Worm (Caenorhabditis elegans) whole organism, L4 larva: ENCODE results near the gene imb-2.

Source experiments
- F26F4.8 ChIP-seq: fragments of 200-800 bp; sonication (Bioruptor generic); conservative IDR thresholded peaks from 2 replicates; pipeline ENCODE4 v1.3.6; 2022; ENCODE audit warnings: missing genetic modification characterization, missing compliant biosample characterization
- F49E8.2 ChIP-seq: sonication (generic microtip); optimal IDR thresholded peaks from 2 replicates; lab custom pipeline; 2016; ENCODE audit warnings: missing compliant biosample characterization, mild to moderate bottlenecking, missing genetic modification characterization, borderline replicate concordance
- T20F7.1 ChIP-seq: fragments of 200-800 bp; sonication (Bioruptor generic); optimal IDR thresholded peaks from 2 replicates; lab custom pipeline; 2018; ENCODE audit warnings: mild to moderate bottlenecking, missing genetic modification characterization, missing compliant biosample characterization
- T26A8.4 ChIP-seq: fragments of 200-800 bp; sonication (Bioruptor generic); IDR thresholded peaks from 2 replicates; pipeline ENCODE4 v1.3.6; 2022; ENCODE audit warnings: missing genetic modification characterization, missing compliant biosample characterization
- Y5F2A.4 ChIP-seq: fragments of 200-800 bp; sonication (Bioruptor generic); optimal IDR thresholded peaks from 2 replicates; lab custom pipeline; 2018; ENCODE audit warnings: mild to moderate bottlenecking, missing genetic modification characterization, missing compliant biosample characterization
- ZK337.2 ChIP-seq: fragments of 200-800 bp; sonication (Bioruptor generic); IDR thresholded peaks from 2 replicates; pipeline ENCODE4 v1.3.6; 2022; ENCODE audit warnings: missing genetic modification reagents, missing genetic modification characterization, missing compliant biosample characterization
- aha-1 ChIP-seq: fragments of 150-350 bp; peaks from one replicate; lab custom pipeline; 2014; ENCODE audit warnings: missing biosample characterization, missing genetic modification characterization
- ama-1 ChIP-seq: fragments of 150-350 bp; optimal IDR thresholded peaks from 2 replicates; lab custom pipeline; 2014; ENCODE audit warnings: inconsistent platforms, mixed read lengths
- arid-1 ChIP-seq: fragments of 200-800 bp; sonication (Bioruptor generic); conservative IDR thresholded peaks from 2 replicates; pipeline ENCODE4 v1.3.6; 2022; ENCODE audit warnings: missing genetic modification reagents, missing genetic modification characterization, missing compliant biosample characterization
- ceh-44 ChIP-seq: fragments of 200-800 bp; sonication (Bioruptor generic); IDR thresholded peaks from 2 replicates; pipeline ENCODE4 v1.3.6; 2022; ENCODE audit warnings: missing genetic modification reagents, missing genetic modification characterization, missing compliant biosample characterization
- ceh-62 ChIP-seq: sonication (generic microtip); optimal IDR thresholded peaks from 2 replicates; lab custom pipeline; 2017; ENCODE audit warnings: missing biosample characterization, missing genetic modification characterization
- cey-2 ChIP-seq: sonication (generic microtip); optimal IDR thresholded peaks from 3 replicates; lab custom pipeline; 2017; ENCODE audit warnings: missing genetic modification characterization, mild to moderate bottlenecking, missing compliant biosample characterization, antibody characterized with exemption, borderline replicate concordance; ENCODE audit not compliant: insufficient read depth
- daf-16 ChIP-seq, 3 experiments: sonication (generic microtip); optimal IDR thresholded peaks; 2 replicates each; lab custom pipeline; 2016 to 2017; ENCODE audit warnings: missing genetic modification characterization in 3 of 3, missing genetic modification reagents in 3 of 3, mild to moderate bottlenecking in 2 of 3, missing compliant biosample characterization in 2 of 3, missing biosample characterization in 1 of 3, moderate library complexity in 1 of 3
- daf-8 ChIP-seq: fragments of 200-800 bp; sonication (Bioruptor generic); IDR thresholded peaks from 2 replicates; pipeline ENCODE4 v1.3.6; 2022; ENCODE audit warnings: missing genetic modification characterization, missing compliant biosample characterization
- dmd-9 ChIP-seq: fragments of 200-800 bp; sonication (Bioruptor generic); IDR thresholded peaks from 2 replicates; pipeline ENCODE4 v1.3.6; 2022; ENCODE audit warnings: missing genetic modification reagents, missing genetic modification characterization, missing compliant biosample characterization
- dve-1 ChIP-seq: sonication (generic microtip); optimal IDR thresholded peaks from 2 replicates; lab custom pipeline; 2017; ENCODE audit warnings: antibody characterized with exemption, mild to moderate bottlenecking, missing genetic modification characterization, missing compliant biosample characterization; ENCODE audit not compliant: insufficient read depth
- egl-27 ChIP-seq: sonication (generic microtip); optimal IDR thresholded peaks from 3 replicates; lab custom pipeline; 2017; ENCODE audit warnings: missing biosample characterization, missing genetic modification reagents, missing genetic modification characterization
- egl-43 ChIP-seq: fragments of 200-800 bp; sonication (Bioruptor generic); IDR thresholded peaks from 2 replicates; pipeline ENCODE4 v1.3.6; 2022; ENCODE audit warnings: missing genetic modification reagents, missing genetic modification characterization, missing compliant biosample characterization
- fkh-10 ChIP-seq: fragments of 150-350 bp; optimal IDR thresholded peaks from 2 replicates; lab custom pipeline; 2014; ENCODE audit warnings: missing biosample characterization, missing genetic modification reagents, missing genetic modification characterization
- fos-1 ChIP-seq: fragments of 150-350 bp; optimal IDR thresholded peaks from 2 replicates; lab custom pipeline; 2014; ENCODE audit warnings: missing biosample characterization, missing genetic modification characterization
- hlh-11 ChIP-seq: fragments of 200-800 bp; sonication (Bioruptor generic); optimal IDR thresholded peaks from 2 replicates; lab custom pipeline; 2018; ENCODE audit warnings: mild to moderate bottlenecking, missing genetic modification characterization, missing compliant biosample characterization
- hlh-30 ChIP-seq: sonication (generic microtip); optimal IDR thresholded peaks from 2 replicates; lab custom pipeline; 2017; ENCODE audit warnings: antibody characterized with exemption, mild to moderate bottlenecking, missing genetic modification characterization, missing compliant biosample characterization; ENCODE audit not compliant: insufficient read depth
- lin-1 ChIP-seq: fragments of 200-800 bp; sonication (Bioruptor generic); IDR thresholded peaks from 2 replicates; pipeline ENCODE4 v1.3.6; 2022; ENCODE audit warnings: missing genetic modification reagents, missing genetic modification characterization, missing compliant biosample characterization
- lin-15B ChIP-seq: fragments of 150-350 bp; sonication (generic microtip); optimal IDR thresholded peaks from 3 replicates; lab custom pipeline; 2014; ENCODE audit warnings: missing biosample characterization, missing genetic modification characterization
- lin-29 ChIP-seq: fragments of 200-800 bp; sonication (Bioruptor generic); IDR thresholded peaks from 2 replicates; pipeline ENCODE4 v1.3.6; 2022; ENCODE audit warnings: missing genetic modification reagents, missing genetic modification characterization, missing compliant biosample characterization
- lin-39 ChIP-seq: fragments of 150-350 bp; optimal IDR thresholded peaks from 2 replicates; lab custom pipeline; 2014; ENCODE audit warnings: missing biosample characterization, missing genetic modification reagents, missing genetic modification characterization
- madf-5 ChIP-seq, 2 experiments: fragments of 200-800 bp; sonication (Bioruptor generic); IDR thresholded peaks; 2 replicates each; pipeline ENCODE4 v1.3.6; 2022; ENCODE audit warnings: missing compliant biosample characterization in 2 of 2, missing genetic modification characterization in 2 of 2
- madf-9 ChIP-seq: fragments of 200-800 bp; sonication (Bioruptor generic); conservative IDR thresholded peaks from 2 replicates; pipeline ENCODE4 v1.3.6; 2022; ENCODE audit warnings: missing genetic modification reagents, missing genetic modification characterization, missing compliant biosample characterization
- mdt-29 ChIP-seq: fragments of 200-800 bp; sonication (Bioruptor generic); IDR thresholded peaks from 2 replicates; pipeline ENCODE4 v1.3.6; 2022; ENCODE audit warnings: missing genetic modification reagents, missing genetic modification characterization, missing compliant biosample characterization
- mxl-2 ChIP-seq: fragments of 200-800 bp; sonication (Bioruptor generic); conservative IDR thresholded peaks from 2 replicates; pipeline ENCODE4 v1.3.6; 2022; ENCODE audit warnings: missing genetic modification reagents, missing genetic modification characterization, missing compliant biosample characterization
- nhr-237 ChIP-seq: sonication (generic microtip); optimal IDR thresholded peaks from 2 replicates; lab custom pipeline; 2017; ENCODE audit warnings: missing biosample characterization, missing genetic modification characterization
- nhr-25 ChIP-seq: sonication (generic microtip); optimal IDR thresholded peaks from 2 replicates; lab custom pipeline; 2017; ENCODE audit warnings: missing genetic modification characterization, mild to moderate bottlenecking, missing compliant biosample characterization, antibody characterized with exemption, moderate library complexity, borderline replicate concordance; ENCODE audit not compliant: insufficient read depth
- nhr-28 ChIP-seq: fragments of 150-350 bp; optimal IDR thresholded peaks from 2 replicates; lab custom pipeline; 2014; ENCODE audit warnings: missing biosample characterization, missing genetic modification characterization
- nhr-48 ChIP-seq: sonication (generic microtip); optimal IDR thresholded peaks from 2 replicates; lab custom pipeline; 2016; ENCODE audit warnings: mild to moderate bottlenecking, missing genetic modification characterization, missing compliant biosample characterization
- nhr-76 ChIP-seq: fragments of 150-350 bp; optimal IDR thresholded peaks from 2 replicates; lab custom pipeline; 2014; ENCODE audit warnings: missing biosample characterization, missing genetic modification characterization
- rbr-2 ChIP-seq: sonication (generic microtip); optimal IDR thresholded peaks from 2 replicates; lab custom pipeline; 2016; ENCODE audit warnings: missing genotype, missing genetic modification characterization, missing compliant biosample characterization
- set-16 ChIP-seq: fragments of 200-800 bp; sonication (Bioruptor generic); IDR thresholded peaks from 2 replicates; pipeline ENCODE4 v1.3.6; 2022; ENCODE audit warnings: missing genetic modification reagents, missing genetic modification characterization, missing compliant biosample characterization
- snpc-4 ChIP-seq: fragments of 150-350 bp; optimal IDR thresholded peaks from 2 replicates; lab custom pipeline; 2014; ENCODE audit warnings: missing biosample characterization, missing genetic modification characterization
- spr-1 ChIP-seq: sonication (generic microtip); optimal IDR thresholded peaks from 2 replicates; lab custom pipeline; 2016; ENCODE audit warnings: mild to moderate bottlenecking, missing genetic modification characterization, missing compliant biosample characterization
- unc-39 ChIP-seq: sonication (generic microtip); optimal IDR thresholded peaks from 2 replicates; lab custom pipeline; 2017; ENCODE audit warnings: missing biosample characterization, missing genetic modification characterization
- zag-1 ChIP-seq: fragments of 150-350 bp; optimal IDR thresholded peaks from 2 replicates; lab custom pipeline; 2014; ENCODE audit warnings: missing biosample characterization, missing genetic modification characterization
- zfp-2 ChIP-seq: sonication (generic microtip); optimal IDR thresholded peaks from 2 replicates; lab custom pipeline; 2016; ENCODE audit warnings: mild to moderate bottlenecking, missing genetic modification characterization, missing compliant biosample characterization
- zfp-3 ChIP-seq: fragments of 200-800 bp; sonication (Bioruptor generic); conservative IDR thresholded peaks from 2 replicates; pipeline ENCODE4 v1.3.6; 2022; ENCODE audit warnings: missing genetic modification reagents, missing genetic modification characterization, missing compliant biosample characterization
- ztf-11 ChIP-seq: fragments of 150-350 bp; optimal IDR thresholded peaks from 2 replicates; lab custom pipeline; 2014; ENCODE audit warnings: missing biosample characterization, missing genetic modification characterization
- ztf-7 ChIP-seq: fragments of 150-350 bp; optimal IDR thresholded peaks from 2 replicates; lab custom pipeline; 2014; ENCODE audit warnings: missing biosample characterization, missing genetic modification characterization

The imb-2 gene

DNA sequence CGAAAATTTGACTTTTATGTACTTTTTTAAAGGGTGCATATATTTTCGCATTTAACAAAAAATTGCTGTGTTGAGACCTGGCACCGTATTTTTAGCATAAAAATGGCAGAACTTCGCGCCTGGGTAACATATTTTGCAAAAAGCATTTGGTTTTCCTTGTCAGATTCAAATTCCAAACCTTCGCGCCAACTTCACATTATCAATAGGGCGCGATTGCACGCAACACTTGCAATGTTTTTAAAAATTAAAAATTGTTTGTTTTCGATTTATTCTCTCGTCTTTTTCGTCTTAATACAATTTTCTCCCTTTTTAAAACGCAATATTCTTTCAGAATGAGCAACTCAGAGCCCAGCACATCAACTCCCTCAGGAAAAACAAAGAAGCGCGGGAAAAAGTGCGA, 18.1 kb downstream of the imb-2 start, which contains the start of gene mes-2 (continued):
- TF ChIP-seq arid-1: 0 out of 2 replicates have a peak, but pooled peaks have one; percentile 19
- no peak for TF ChIP-seq lin-15B (tag; lab: Kevin White, UChicago)

DNA sequence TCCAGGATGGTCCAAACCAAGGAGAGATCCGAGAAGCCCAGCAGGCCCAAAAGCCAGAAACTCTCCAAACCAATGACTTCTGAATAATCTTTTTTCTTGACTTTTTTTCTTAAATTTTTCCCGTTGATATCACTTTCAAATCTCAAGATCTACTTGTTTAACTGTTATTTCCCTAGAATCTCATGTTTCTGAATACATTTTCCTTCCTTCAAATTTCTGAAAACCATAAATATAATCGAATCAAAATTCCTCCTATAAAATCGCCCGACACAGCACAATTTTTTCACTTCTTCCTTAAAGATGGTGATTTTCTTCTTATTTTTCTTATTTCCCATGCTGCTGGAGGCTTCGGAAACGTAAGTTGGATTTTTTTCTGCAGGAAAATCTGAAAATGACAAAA, 22.7 kb downstream of the imb-2 start, which contains the start of gene F26H11.8:
TSS of gene F26H11.8 (plus strand) at position 301 of the 400 bp plus-strand sequence.
- TF ChIP-seq hlh-30 (tag; lab: Kevin White, UChicago) (no peak), egl-27 (tag; lab: Kevin White, UChicago) (no peak), F49E8.2 (no peak), daf-8 (GFP tag; lab: Robert Waterston, UW) (no peak), madf-5 (GFP tag; IDR thresholded peaks at IDR 0.05; lab: Robert Waterston, UW) (no peak), aha-1 (tag; lab: Kevin White, UChicago) (peak; percentile 64)

DNA sequence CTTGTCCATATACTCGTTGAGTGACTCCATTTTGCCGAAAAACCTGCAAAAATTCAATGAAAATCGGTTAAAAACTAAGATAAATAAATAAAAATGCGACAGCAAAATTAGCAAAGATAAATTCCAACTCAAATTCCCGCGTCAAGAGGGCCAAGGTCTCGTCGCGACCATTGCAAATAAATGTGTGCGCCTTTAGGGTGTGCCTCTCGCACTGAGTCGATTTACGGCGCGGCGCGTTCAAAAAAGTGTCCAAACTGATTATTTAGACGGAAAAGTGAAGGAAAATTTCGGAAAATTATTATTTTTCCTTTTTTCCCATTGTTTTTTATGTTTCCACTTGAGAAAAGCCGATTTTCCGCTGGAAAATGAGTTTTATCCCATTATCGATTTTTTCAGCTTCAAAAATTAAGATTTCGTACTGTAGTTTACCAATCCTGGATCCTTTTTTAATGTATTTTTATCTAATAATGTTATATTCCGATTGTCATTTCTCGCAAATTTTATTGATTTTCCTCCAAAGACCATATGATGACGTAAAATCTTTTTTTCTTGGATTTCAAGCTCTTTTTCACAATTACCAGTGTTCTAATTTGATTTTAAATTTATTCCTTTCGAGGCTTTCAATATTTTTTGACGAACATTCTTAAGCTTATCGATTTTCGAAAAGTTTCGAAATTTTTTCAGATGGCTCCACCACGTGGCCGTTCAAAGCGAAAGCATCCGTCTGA, 24.7 kb downstream of the imb-2 start, which contains the start of the genes kbp-3 and nurf-1:
TSS of gene kbp-3 (minus strand) at position 43 of the 728 bp plus-strand sequence.
TSS of gene nurf-1 (plus strand) at position 678 of the 728 bp plus-strand sequence.
- TF ChIP-seq nhr-76 (tag; lab: Kevin White, UChicago) (no peak), ztf-7 (no peak), ceh-44 (GFP tag; lab: Robert Waterston, UW) (no peak), dmd-9 (GFP tag; lab: Robert Waterston, UW) (no peak), madf-9 (no peak), fos-1 (tag; lab: Kevin White, UChicago) (no peak), Y5F2A.4 (GFP tag; lab: Kevin White, UChicago) (no peak), nhr-28 (tag; lab: Kevin White, UChicago) (no peak), rbr-2 (peak; percentile 33), hlh-11 (tag; lab: Kevin White, UChicago) (no peak), arid-1 (no peak), cey-2 (tag; lab: Kevin White, UChicago) (no peak), nhr-48 (tag; lab: Kevin White, UChicago) (no peak), lin-39 (tag; lab: Kevin White, UChicago) (no peak), ceh-62 (tag; lab: Kevin White, UChicago) (no peak), lin-15B (tag; lab: Kevin White, UChicago) (no peak), ztf-11 (tag; lab: Kevin White, UChicago) (no peak), lin-29 (GFP tag; lab: Robert Waterston, UW) (no peak), daf-16 (GFP tag; optimal IDR thresholded peaks at IDR 0.05; lab: Kevin White, UChicago) (no peak), daf-16 (tag; optimal IDR thresholded peaks at IDR 0.05; lab: Kevin White, UChicago) (peak; percentile 31), lin-1 (GFP tag; lab: Robert Waterston, UW) (no peak), ama-1 (lab: Kevin White, UChicago) (no peak), fkh-10 (GFP tag; lab: Kevin White, UChicago) (peak; percentile 25), zfp-3 (no peak), egl-43 (GFP tag; lab: Robert Waterston, UW) (no peak), mdt-29 (GFP tag; lab: Robert Waterston, UW) (no peak), dve-1 (tag; lab: Kevin White, UChicago) (peak; percentile 29), T20F7.1 (GFP tag; lab: Kevin White, UChicago) (no peak), nhr-25 (tag; lab: Kevin White, UChicago) (no peak), madf-5 (GFP tag; IDR thresholded peaks at IDR 0.05; lab: Robert Waterston, UW) (no peak), egl-27 (tag; lab: Kevin White, UChicago) (no peak), zfp-2 (tag; lab: Kevin White, UChicago) (no peak), nhr-237 (tag; lab: Kevin White, UChicago) (no peak), spr-1 (tag; lab: Kevin White, UChicago) (no peak), T26A8.4 (no peak), snpc-4 (tag; lab: Kevin White, UChicago) (no peak), hlh-30 (tag; lab: Kevin White, UChicago) (peak; percentile 61), zag-1 (tag; lab: Kevin White, UChicago) (no peak), set-16 (GFP tag; lab: Robert Waterston, UW) (no peak), mxl-2 (GFP tag; lab: Robert Waterston, UW) (no peak), F26F4.8 (GFP tag; lab: Robert Waterston, UW) (no peak), unc-39 (tag; lab: Kevin White, UChicago) (no peak), ZK337.2 (GFP tag; lab: Robert Waterston, UW) (no peak)
